Fruit fly (Drosophila melanogaster): ENCODE data around the gene mri.

Gene mri

dm6 chr3L:224004-224951 is 24.3 kb downstream of the mri start (continued):
- TF ChIP-seq CG10147 (GFP tag; optimal IDR thresholded peaks at IDR 0.05) (no peak), grn (GFP tag; optimal IDR thresholded peaks at IDR 0.05) (no peak), gcm (GFP tag; optimal IDR thresholded peaks at IDR 0.05) (peak; percentile 52), CG13123 (GFP tag; optimal IDR thresholded peaks at IDR 0.05) (no peak), CG17568 (GFP tag; optimal IDR thresholded peaks at IDR 0.05) (no peak), CG10209 (GFP tag; optimal IDR thresholded peaks at IDR 0.05) (no peak), B-H1 (GFP tag; IDR thresholded peaks at IDR 0.05) (peak; percentile 46; the same call in 1 of the 3 replicates), Deaf1 (tag; optimal IDR thresholded peaks at IDR 0.05) (peak; percentile 40), Awh (GFP tag; IDR thresholded peaks at IDR 0.05) (peak; percentile 32; the same call in 1 of the 2 replicates), Sry-δ (GFP tag; optimal IDR thresholded peaks at IDR 0.05) (no peak), CG5245 (GFP tag; optimal IDR thresholded peaks at IDR 0.05) (no peak), CG6854 (GFP tag; optimal IDR thresholded peaks at IDR 0.05) (peak; percentile 38), MESR4 (GFP tag; optimal IDR thresholded peaks at IDR 0.05) (peak; percentile 99), Ravus (GFP tag; IDR thresholded peaks at IDR 0.05) (no peak), croc (GFP tag; conservative IDR thresholded peaks at IDR 0.05) (no peak), CrebB (tag; optimal IDR thresholded peaks at IDR 0.05) (peak; percentile 1), Nf-YB (GFP tag; optimal IDR thresholded peaks at IDR 0.05) (no peak), pzg (GFP tag; optimal IDR thresholded peaks at IDR 0.05) (peak; percentile 20), Aef1 (GFP tag; IDR thresholded peaks at IDR 0.05) (peak; percentile 64; the same call in 2 of the 3 replicates), fd3F (GFP tag; optimal IDR thresholded peaks at IDR 0.05) (no peak), Elba2 (GFP tag; optimal IDR thresholded peaks at IDR 0.05) (no peak), repo (GFP tag; optimal IDR thresholded peaks at IDR 0.05) (no peak), cas (GFP tag; IDR thresholded peaks at IDR 0.05) (peak; percentile 63; the same call in 1 of the 2 replicates), bigmax (GFP tag; optimal IDR thresholded peaks at IDR 0.05) (peak; percentile 25), CG3163 (GFP tag; optimal IDR thresholded peaks at IDR 0.05) (peak; percentile 20), gsb (GFP tag; IDR thresholded peaks at IDR 0.05) (peak; percentile 43; the same call in 1 of the 2 replicates), CG42726 (GFP tag; IDR thresholded peaks at IDR 0.05; ENCODE audit: partially characterized antibody) (peak; percentile 70), vnd (GFP tag; IDR thresholded peaks at IDR 0.05; ENCODE audit: partially characterized antibody) (0 out of 3 replicates have a peak, but pooled peaks have one; percentile 9), Dbx (GFP tag; IDR thresholded peaks at IDR 0.05) (peak; percentile 25), Nf-YC (tag; optimal IDR thresholded peaks at IDR 0.05) (peak; percentile 24), mirr (GFP tag; optimal IDR thresholded peaks at IDR 0.05) (peak; percentile 31), bab2 (GFP tag; optimal IDR thresholded peaks at IDR 0.05) (no peak), sug (tag; optimal IDR thresholded peaks at IDR 0.05) (peak; percentile 44), otp (GFP tag; IDR thresholded peaks at IDR 0.05) (peak; percentile 10; the same call in 1 of the 3 replicates)

DNA sequence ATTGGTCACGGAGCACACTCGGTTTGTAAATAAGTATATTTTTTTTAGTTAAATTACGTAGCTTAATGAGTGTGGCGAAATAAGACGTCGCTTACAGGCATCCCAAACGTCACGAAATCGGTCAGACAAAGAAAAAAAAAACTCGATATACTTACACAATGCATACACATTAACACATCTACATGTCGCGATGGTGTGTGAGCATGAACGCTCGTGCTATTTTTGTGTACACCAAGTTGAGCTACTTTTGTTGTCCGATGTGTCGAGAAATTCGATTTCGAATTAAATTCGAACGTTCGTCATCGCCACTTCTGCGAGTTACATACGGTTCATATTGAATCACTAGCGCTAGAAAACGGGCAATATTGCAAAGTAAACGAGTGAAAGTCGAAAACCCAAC is 25.1 kb downstream of the mri start:
- no peak for TF ChIP-seq cwo (GFP tag; optimal IDR thresholded peaks at IDR 0.05)
- TF ChIP-seq z (GFP tag; IDR thresholded peaks at IDR 0.05): peak; percentile 83
- peak; percentile 58; the same call in 1 of the 3 replicates for TF ChIP-seq CG2199 (GFP tag; IDR thresholded peaks at IDR 0.05)
- no peak for TF ChIP-seq CG17359 (tag; optimal IDR thresholded peaks at IDR 0.05)
- peak; percentile 12 for TF ChIP-seq BtbVII (GFP tag; optimal IDR thresholded peaks at IDR 0.05)
- peak; percentile 44; the same call in 1 of the 4 replicates for TF ChIP-seq chinmo (GFP tag; IDR thresholded peaks at IDR 0.05; ENCODE audit: partially characterized antibody)
- TF ChIP-seq sqz (GFP tag; optimal IDR thresholded peaks at IDR 0.05): peak; percentile 87
- TF ChIP-seq CG15479 (GFP tag; optimal IDR thresholded peaks at IDR 0.05): peak; percentile 26
- no peak for TF ChIP-seq hkb (optimal IDR thresholded peaks at IDR 0.05)
- 0 out of 2 replicates have a peak, but pooled peaks have one; percentile 12 for TF ChIP-seq hkb (GFP tag; IDR thresholded peaks at IDR 0.05)
- peak; percentile 36; the same call in 1 of the 2 replicates for TF ChIP-seq vvl (GFP tag; IDR thresholded peaks at IDR 0.05)
- TF ChIP-seq Bteb2 (GFP tag; optimal IDR thresholded peaks at IDR 0.05): no peak
- no peak for TF ChIP-seq esg (GFP tag; conservative IDR thresholded peaks at IDR 0.05)
- TF ChIP-seq corto (GFP tag; optimal IDR thresholded peaks at IDR 0.05): peak; percentile 12
- peak; percentile 69 for TF ChIP-seq p53 (GFP tag; optimal IDR thresholded peaks at IDR 0.05)
- TF ChIP-seq CG3281 (GFP tag; optimal IDR thresholded peaks at IDR 0.05): no peak

All from whole organism, embryonic.